Fruit fly (Drosophila melanogaster): ENCODE measurements around the gene CG7140.

CG7140 gene

dm6 chr3L:21979789-21980188 lies 48.3 kb downstream of the CG7140 start:
- no peak for TF ChIP-seq CG8478 (optimal IDR thresholded peaks at IDR 0.05)
- TF ChIP-seq CTCF (optimal IDR thresholded peaks at IDR 0.05): no peak
